Worm (Caenorhabditis elegans): ENCODE data around the gene Y48E1C.1.

Y48E1C.1 gene

DNA sequence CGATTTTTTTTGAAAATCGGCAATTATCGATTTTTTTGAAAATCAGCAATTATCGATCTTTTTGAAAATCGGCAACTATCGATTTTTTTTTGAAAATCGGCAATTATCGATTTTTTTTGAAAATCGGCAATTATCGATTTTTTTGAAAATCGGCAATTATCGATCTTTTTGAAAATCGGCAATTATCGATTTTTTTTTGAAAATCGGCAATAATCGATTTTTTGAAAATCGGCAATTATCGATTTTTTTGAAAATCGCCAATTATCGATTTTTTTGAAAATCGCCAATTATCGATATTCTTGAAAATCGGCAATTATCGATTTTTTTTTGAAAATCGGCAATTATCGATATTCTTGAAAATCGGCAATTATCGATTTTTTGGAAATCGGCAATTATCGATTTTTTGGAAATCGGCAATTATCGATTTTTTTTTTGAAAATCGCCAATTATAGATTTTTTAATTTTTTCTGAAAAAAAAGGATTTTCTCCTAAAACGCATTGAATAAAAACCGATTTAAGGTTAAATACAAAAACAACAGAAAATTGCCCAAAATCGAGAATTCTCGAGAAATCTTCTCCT lies 2.7 kb downstream of the Y48E1C.1 start:
- TF ChIP-seq grh-1 (GFP tag; IDR thresholded peaks at IDR 0.05) (no peak), nhr-19 (GFP tag; conservative IDR thresholded peaks at IDR 0.05) (no peak), unc-62 (GFP tag; optimal IDR thresholded peaks at IDR 0.05) (no peak), swsn-7 (tag; optimal IDR thresholded peaks at IDR 0.05) (no peak), ceh-8 (GFP tag; optimal IDR thresholded peaks at IDR 0.05) (no peak), nhr-20 (tag; optimal IDR thresholded peaks at IDR 0.05) (no peak), unc-86 (tag; optimal IDR thresholded peaks at IDR 0.05) (no peak), nhr-85 (tag) (no peak), sptf-1 (tag; optimal IDR thresholded peaks at IDR 0.05) (no peak), nhr-77 (tag; optimal IDR thresholded peaks at IDR 0.05) (no peak), egl-27 (tag; optimal IDR thresholded peaks at IDR 0.05) (no peak), ceh-90 (tag; optimal IDR thresholded peaks at IDR 0.05) (no peak), ets-5 (GFP tag; IDR thresholded peaks at IDR 0.05) (no peak), tlp-1 (tag; optimal IDR thresholded peaks at IDR 0.05) (no peak), zag-1 (tag; optimal IDR thresholded peaks at IDR 0.05) (no peak)

DNA sequence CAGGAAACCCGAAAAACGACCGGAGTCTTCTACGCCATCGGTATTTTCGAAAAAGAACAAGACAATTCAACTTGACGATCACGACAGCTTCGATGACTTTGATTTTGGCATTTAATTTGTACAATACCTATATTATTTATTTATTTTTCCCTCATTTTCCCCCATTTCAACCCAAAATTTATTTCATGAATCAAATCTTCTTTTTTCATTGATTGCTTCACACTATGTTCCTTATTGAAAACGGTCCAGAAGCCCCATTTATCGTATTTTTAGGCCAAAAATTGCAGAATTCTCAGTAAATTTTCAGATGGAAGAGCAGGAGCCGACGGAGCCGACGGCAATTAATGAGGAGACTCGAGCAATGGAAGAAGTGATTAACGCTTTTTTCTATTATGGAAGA lies 9.4 kb downstream of the Y48E1C.1 start, which contains the start of gene Y48E1C.2:
TSS of gene Y48E1C.2 (plus strand) at position 301 of the 400 bp plus-strand sequence.
- no peak for TF ChIP-seq isw-1 (GFP tag; IDR thresholded peaks at IDR 0.05)
- TF ChIP-seq lin-15B (tag; optimal IDR thresholded peaks at IDR 0.05) = no peak
- no peak for TF ChIP-seq ceh-82 (tag; optimal IDR thresholded peaks at IDR 0.05)
- TF ChIP-seq hlh-4 (tag; optimal IDR thresholded peaks at IDR 0.05) = no peak
- no peak for TF ChIP-seq mdl-1 (tag; optimal IDR thresholded peaks at IDR 0.05)
- no peak for TF ChIP-seq snpc-4 (tag; optimal IDR thresholded peaks at IDR 0.05)
- TF ChIP-seq rnt-1 (tag; optimal IDR thresholded peaks at IDR 0.05) = no peak
- no peak for TF ChIP-seq sox-4 (tag; optimal IDR thresholded peaks at IDR 0.05)
- TF ChIP-seq mab-9 (GFP tag; IDR thresholded peaks at IDR 0.05) = no peak
- TF ChIP-seq zag-1 (tag; optimal IDR thresholded peaks at IDR 0.05) = no peak

DNA sequence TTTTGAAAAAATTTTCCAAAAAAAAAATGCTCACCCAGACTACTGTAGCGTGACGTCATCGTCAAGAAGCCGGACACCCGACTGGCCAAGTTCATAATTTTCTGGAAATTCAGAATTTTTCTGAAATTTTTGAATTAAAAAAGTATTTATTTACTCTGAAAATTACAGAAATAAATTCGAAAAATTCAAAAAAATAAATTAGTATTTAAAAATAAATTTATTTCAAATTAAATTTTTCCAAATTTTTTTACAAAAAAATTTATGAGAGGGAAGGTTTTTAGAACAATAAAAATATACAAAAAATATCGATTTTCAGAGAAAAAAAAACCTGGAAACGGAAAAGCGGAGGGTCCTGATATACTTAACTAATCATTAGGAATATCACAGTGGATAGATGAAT lies 21.9 kb downstream of the Y48E1C.1 start, which contains the start of gene Y48E1C.4:
TSS of gene Y48E1C.4 (minus strand) at position 101 of the 400 bp plus-strand sequence.
- no peak for TF ChIP-seq fos-1 (tag; optimal IDR thresholded peaks at IDR 0.05)
- TF ChIP-seq unc-86 (tag; optimal IDR thresholded peaks at IDR 0.05) = no peak
- no peak for TF ChIP-seq sup-37 (GFP tag; optimal IDR thresholded peaks at IDR 0.05)
- TF ChIP-seq zag-1 (tag; optimal IDR thresholded peaks at IDR 0.05) = no peak
- TF ChIP-seq vab-15 (tag; optimal IDR thresholded peaks at IDR 0.05) = no peak
- no peak for TF ChIP-seq fkh-10 (GFP tag; optimal IDR thresholded peaks at IDR 0.05)
- no peak for TF ChIP-seq nhr-76 (tag; optimal IDR thresholded peaks at IDR 0.05)
- TF ChIP-seq unc-62 (GFP tag; optimal IDR thresholded peaks at IDR 0.05) = no peak
- no peak for TF ChIP-seq fkh-4 (tag; optimal IDR thresholded peaks at IDR 0.05; ENCODE audit: borderline replicate concordance)
- no peak for TF ChIP-seq lin-15B (tag; optimal IDR thresholded peaks at IDR 0.05)

DNA sequence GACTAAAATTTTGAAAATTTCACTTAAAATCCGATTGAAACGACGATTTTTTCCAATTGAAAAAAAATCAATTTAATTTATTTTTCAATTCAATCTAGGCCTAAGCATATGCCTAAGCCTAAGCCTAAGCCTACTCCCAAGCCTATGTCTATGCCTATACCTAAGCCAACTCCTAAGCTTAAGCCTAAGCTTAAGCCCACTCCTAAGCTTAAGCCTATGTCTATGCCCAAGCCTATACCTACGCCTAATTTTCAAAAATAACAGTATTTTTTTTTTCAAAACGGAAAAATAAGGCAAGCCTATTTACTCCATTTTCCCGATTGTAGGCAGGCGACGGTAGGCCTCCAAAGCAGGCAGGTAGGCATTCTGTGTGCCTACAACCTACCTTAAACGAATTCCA lies 29.5 kb downstream of the Y48E1C.1 start:
- TF ChIP-seq lin-13 (GFP tag; optimal IDR thresholded peaks at IDR 0.05) = no peak
- no peak for TF ChIP-seq ceh-63 (GFP tag; optimal IDR thresholded peaks at IDR 0.05)
- no peak for TF ChIP-seq tbx-2 (tag; optimal IDR thresholded peaks at IDR 0.05)
- no peak for TF ChIP-seq nhr-76 (tag; optimal IDR thresholded peaks at IDR 0.05)
- TF ChIP-seq nhr-85 (tag) = no peak
- TF ChIP-seq hlh-17 (GFP tag; optimal IDR thresholded peaks at IDR 0.05; ENCODE audit: borderline replicate concordance) = no peak
- no peak for TF ChIP-seq mep-1 (tag; optimal IDR thresholded peaks at IDR 0.05)
- TF ChIP-seq fkh-8 (tag; optimal IDR thresholded peaks at IDR 0.05) = no peak
- no peak for TF ChIP-seq irx-1 (tag; optimal IDR thresholded peaks at IDR 0.05)
- TF ChIP-seq lin-35 (GFP tag; optimal IDR thresholded peaks at IDR 0.05) = no peak
- TF ChIP-seq unc-62 (GFP tag; optimal IDR thresholded peaks at IDR 0.05) = no peak
- no peak for TF ChIP-seq C16A3.4 (tag; optimal IDR thresholded peaks at IDR 0.05)
- no peak for TF ChIP-seq lir-3 (tag; optimal IDR thresholded peaks at IDR 0.05; ENCODE audit: poor library complexity)
- TF ChIP-seq hlh-4 (tag; optimal IDR thresholded peaks at IDR 0.05) = no peak
- TF ChIP-seq ets-5 (GFP tag; IDR thresholded peaks at IDR 0.05) = no peak
- no peak for TF ChIP-seq swsn-7 (tag; optimal IDR thresholded peaks at IDR 0.05)

Measured in whole organism, L1 larva.